Fruit fly (Drosophila melanogaster) whole organism, embryonic: ENCODE data around the gene CG43401.
A peak's percentile ranks its signal among the peaks of the same experiment; 100 is the strongest.

Experiments used
- Antp ChIP-seq: fragments of 200-800 bp; sonication (Bioruptor generic); optimal IDR thresholded peaks from 3 replicates; lab custom pipeline; 2016; ENCODE audit warnings: missing biosample characterization, missing genetic modification characterization
- Atf-2 ChIP-seq: fragments of 200-800 bp; sonication (Bioruptor generic); optimal IDR thresholded peaks from 2 replicates; lab custom pipeline; 2016; ENCODE audit warnings: missing biosample characterization, missing genetic modification characterization
- B-H1 ChIP-seq: fragments of 200-800 bp; sonication (Bioruptor generic); IDR thresholded peaks from 3 replicates; pipeline ENCODE4 v1.3.6; 2022; ENCODE audit warnings: missing biosample characterization, missing genetic modification characterization
- B-H2 ChIP-seq: fragments of 200-800 bp; sonication (Bioruptor generic); optimal IDR thresholded peaks from 2 replicates; lab custom pipeline; 2018; ENCODE audit warnings: missing biosample characterization, mild to moderate bottlenecking, missing genetic modification characterization
- CG11560 ChIP-seq: fragments of 200-800 bp; sonication (Bioruptor generic); IDR thresholded peaks from 3 replicates; pipeline ENCODE4 v1.3.6; 2022; ENCODE audit warnings: missing biosample characterization, missing genetic modification characterization
- CG12071 ChIP-seq: fragments of 200-800 bp; sonication (Bioruptor generic); optimal IDR thresholded peaks from 3 replicates; lab custom pipeline; 2018; ENCODE audit warnings: missing biosample characterization, mild to moderate bottlenecking, missing genetic modification characterization
- CG12769 ChIP-seq: fragments of 200-800 bp; sonication (Bioruptor generic); optimal IDR thresholded peaks from 2 replicates; lab custom pipeline; 2019; ENCODE audit warnings: missing biosample characterization, mild to moderate bottlenecking, missing genetic modification characterization, moderate library complexity
- CG13894 ChIP-seq: fragments of 200-800 bp; sonication (Bioruptor generic); optimal IDR thresholded peaks from 3 replicates; lab custom pipeline; 2018; ENCODE audit warnings: missing biosample characterization, mild to moderate bottlenecking, missing genetic modification characterization, moderate library complexity
- CG14014 ChIP-seq: fragments of 200-800 bp; sonication (Bioruptor generic); IDR thresholded peaks from 2 replicates; pipeline ENCODE4 v1.3.6; 2022; ENCODE audit warnings: missing biosample characterization, missing genetic modification characterization
- CG15696 ChIP-seq: fragments of 200-800 bp; sonication (Bioruptor generic); optimal IDR thresholded peaks from 2 replicates; lab custom pipeline; 2019; ENCODE audit warnings: missing biosample characterization, mild to moderate bottlenecking, missing genetic modification characterization, moderate library complexity
- CG16779 ChIP-seq: fragments of 200-800 bp; sonication (Bioruptor generic); IDR thresholded peaks from 2 replicates; pipeline ENCODE4 v1.3.6; 2022; ENCODE audit warnings: missing biosample characterization, missing genetic modification characterization
- CG16863 ChIP-seq: fragments of 200-800 bp; sonication (Bioruptor generic); optimal IDR thresholded peaks from 3 replicates; lab custom pipeline; 2016; ENCODE audit warnings: missing biosample characterization, missing genetic modification characterization
- CG17385 ChIP-seq: fragments of 200-800 bp; sonication (Bioruptor generic); optimal IDR thresholded peaks from 3 replicates; lab custom pipeline; 2018; ENCODE audit warnings: missing biosample characterization, mild to moderate bottlenecking, missing genetic modification characterization
- CG17829 ChIP-seq: fragments of 200-800 bp; optimal IDR thresholded peaks from 2 replicates; lab custom pipeline; 2019; ENCODE audit warnings: missing biosample characterization, mild to moderate bottlenecking, missing genetic modification characterization, moderate library complexity
- CG18262 ChIP-seq: fragments of 200-800 bp; optimal IDR thresholded peaks from 3 replicates; lab custom pipeline; 2019; ENCODE audit warnings: missing biosample characterization, mild to moderate bottlenecking, missing genetic modification characterization, moderate library complexity
- CG1832 ChIP-seq: fragments of 200-800 bp; sonication (Bioruptor generic); optimal IDR thresholded peaks from 2 replicates; lab custom pipeline; 2017; ENCODE audit warnings: missing biosample characterization, mild to moderate bottlenecking, missing genetic modification characterization, inconsistent platforms
- CG2889 ChIP-seq: fragments of 200-800 bp; sonication (Bioruptor generic); IDR thresholded peaks from 3 replicates; pipeline ENCODE4 v1.3.6; 2022; ENCODE audit warnings: missing biosample characterization, missing genetic modification characterization
- CG31224 ChIP-seq: fragments of 200-800 bp; sonication (Bioruptor generic); IDR thresholded peaks from 2 replicates; pipeline ENCODE4 v1.3.6; 2022; ENCODE audit warnings: missing biosample characterization, missing genetic modification characterization
- CG3163 ChIP-seq: fragments of 200-800 bp; sonication (Bioruptor generic); optimal IDR thresholded peaks from 3 replicates; lab custom pipeline; 2016; ENCODE audit warnings: missing biosample characterization, missing genetic modification characterization
- CG3281 ChIP-seq: fragments of 200-800 bp; sonication (Bioruptor generic); optimal IDR thresholded peaks from 3 replicates; lab custom pipeline; 2017; ENCODE audit warnings: missing biosample characterization, mild to moderate bottlenecking, missing genetic modification characterization
- CG5245 ChIP-seq: fragments of 200-800 bp; sonication (Bioruptor generic); optimal IDR thresholded peaks from 3 replicates; lab custom pipeline; 2016; ENCODE audit warnings: missing biosample characterization, missing genetic modification characterization
- CG6791 ChIP-seq: fragments of 200-800 bp; sonication (Bioruptor generic); IDR thresholded peaks from 3 replicates; pipeline ENCODE4 v1.3.6; 2022; ENCODE audit warnings: missing biosample characterization, missing genetic modification characterization; ENCODE audit not compliant: partially characterized antibody
- CG9876 ChIP-seq: fragments of 200-800 bp; sonication (Bioruptor generic); optimal IDR thresholded peaks from 2 replicates; lab custom pipeline; 2016; ENCODE audit warnings: missing biosample characterization, missing genetic modification characterization
- Dip3 ChIP-seq: fragments of 200-800 bp; sonication (Bioruptor generic); optimal IDR thresholded peaks from 3 replicates; lab custom pipeline; 2016; ENCODE audit warnings: missing biosample characterization, missing genetic modification characterization
- Elba2 ChIP-seq: fragments of 200-800 bp; sonication (Bioruptor generic); optimal IDR thresholded peaks from 3 replicates; lab custom pipeline; 2016; ENCODE audit warnings: missing biosample characterization, missing genetic modification characterization
- Hr3 ChIP-seq: fragments of 200-800 bp; sonication (Bioruptor generic); optimal IDR thresholded peaks from 3 replicates; lab custom pipeline; 2016; ENCODE audit warnings: missing biosample characterization, missing genetic modification characterization
- MTF-1 ChIP-seq: fragments of 200-800 bp; sonication (Bioruptor generic); optimal IDR thresholded peaks from 2 replicates; lab custom pipeline; 2018; ENCODE audit warnings: missing biosample characterization, mild to moderate bottlenecking, missing genetic modification characterization, borderline replicate concordance
- Mes4 ChIP-seq: fragments of 200-800 bp; sonication (Bioruptor generic); optimal IDR thresholded peaks from 2 replicates; lab custom pipeline; 2016; ENCODE audit warnings: missing biosample characterization, missing genetic modification characterization
- NK7.1 ChIP-seq: fragments of 200-800 bp; sonication (Bioruptor generic); optimal IDR thresholded peaks from 3 replicates; lab custom pipeline; 2016; ENCODE audit warnings: missing biosample characterization, missing genetic modification characterization
- Neu2 ChIP-seq: fragments of 200-800 bp; sonication (Bioruptor generic); optimal IDR thresholded peaks from 3 replicates; lab custom pipeline; 2016; ENCODE audit warnings: missing biosample characterization, missing genetic modification characterization, borderline replicate concordance
- TFAM ChIP-seq: fragments of 200-800 bp; sonication (Bioruptor generic); optimal IDR thresholded peaks from 2 replicates; lab custom pipeline; 2017; ENCODE audit warnings: missing biosample characterization, missing genetic modification characterization, inconsistent platforms
- Tbp ChIP-seq: fragments of >200 bp; optimal IDR thresholded peaks from 2 replicates; lab custom pipeline; 2018; ENCODE audit warnings: missing biosample characterization, missing genetic modification characterization
- al ChIP-seq: fragments of 200-800 bp; sonication (Bioruptor generic); IDR thresholded peaks from 2 replicates; pipeline ENCODE4 v1.3.6; 2022; ENCODE audit warnings: missing biosample characterization, missing genetic modification characterization
- amos ChIP-seq: fragments of 200-800 bp; sonication (Bioruptor generic); IDR thresholded peaks from 2 replicates; pipeline ENCODE4 v1.3.6; 2022; ENCODE audit warnings: missing biosample characterization, missing genetic modification characterization; ENCODE audit not compliant: partially characterized antibody
- ase ChIP-seq: fragments of 200-800 bp; sonication (Bioruptor generic); IDR thresholded peaks from 3 replicates; pipeline ENCODE4 v1.3.6; 2022; ENCODE audit warnings: missing biosample characterization, missing genetic modification characterization
- bigmax ChIP-seq: fragments of 200-800 bp; sonication (Bioruptor generic); optimal IDR thresholded peaks from 2 replicates; lab custom pipeline; 2018; ENCODE audit warnings: missing biosample characterization, mild to moderate bottlenecking, missing genetic modification characterization
- br ChIP-seq: fragments of >200 bp; optimal IDR thresholded peaks from 2 replicates; lab custom pipeline; 2017
- cas ChIP-seq: fragments of 200-800 bp; sonication (Bioruptor generic); IDR thresholded peaks from 2 replicates; pipeline ENCODE4 v1.3.6; 2022; ENCODE audit warnings: missing biosample characterization, missing genetic modification characterization
- croc ChIP-seq: fragments of 200-800 bp; sonication (Bioruptor generic); conservative IDR thresholded peaks from 3 replicates; pipeline ENCODE4 v1.3.6; 2022; ENCODE audit warnings: missing biosample characterization, missing genetic modification characterization
- esg ChIP-seq: fragments of 200-800 bp; sonication (Bioruptor generic); conservative IDR thresholded peaks from 2 replicates; pipeline ENCODE4 v1.3.6; 2022; ENCODE audit warnings: missing biosample characterization, missing genetic modification characterization
- gcm ChIP-seq: fragments of 200-800 bp; sonication (Bioruptor generic); optimal IDR thresholded peaks from 2 replicates; lab custom pipeline; 2019; ENCODE audit warnings: missing biosample characterization, mild to moderate bottlenecking, missing genetic modification characterization, moderate library complexity
- gfzf ChIP-seq: fragments of 200-800 bp; sonication (Bioruptor generic); optimal IDR thresholded peaks from 2 replicates; lab custom pipeline; 2016; ENCODE audit warnings: missing biosample characterization, mild to moderate bottlenecking, missing genetic modification characterization, moderate library complexity
- h ChIP-seq: fragments of >200 bp; optimal IDR thresholded peaks from 2 replicates; lab custom pipeline; 2017
- jumu ChIP-seq: fragments of 200-800 bp; sonication (Bioruptor generic); optimal IDR thresholded peaks from 3 replicates; lab custom pipeline; 2016; ENCODE audit warnings: missing biosample characterization, missing genetic modification characterization
- mld ChIP-seq: fragments of 200-800 bp; sonication (Bioruptor generic); IDR thresholded peaks from 3 replicates; pipeline ENCODE4 v1.3.6; 2022; ENCODE audit warnings: missing biosample characterization, missing genetic modification characterization; ENCODE audit not compliant: partially characterized antibody
- nerfin-2 ChIP-seq: fragments of 200-800 bp; sonication (Bioruptor generic); IDR thresholded peaks from 2 replicates; pipeline ENCODE4 v1.3.6; 2022; ENCODE audit warnings: missing biosample characterization, missing genetic modification characterization; ENCODE audit not compliant: partially characterized antibody
- odd ChIP-seq: fragments of 200-800 bp; sonication (Bioruptor generic); optimal IDR thresholded peaks from 2 replicates; lab custom pipeline; 2017; ENCODE audit warnings: missing biosample characterization, mild to moderate bottlenecking, missing genetic modification characterization
- otp ChIP-seq: fragments of 200-800 bp; sonication (Bioruptor generic); IDR thresholded peaks from 3 replicates; pipeline ENCODE4, ENCODE4 v1.3.6; 2022; ENCODE audit warnings: missing biosample characterization, missing genetic modification characterization
- sna ChIP-seq: fragments of 200-800 bp; sonication (Bioruptor generic); IDR thresholded peaks from 2 replicates; pipeline ENCODE4 v1.3.6; 2022; ENCODE audit warnings: missing biosample characterization, missing genetic modification characterization; ENCODE audit not compliant: partially characterized antibody
- sr ChIP-seq: fragments of 200-800 bp; sonication (Bioruptor generic); IDR thresholded peaks from 3 replicates; pipeline ENCODE4 v1.3.6; 2022; ENCODE audit warnings: missing biosample characterization, missing genetic modification characterization
- tll ChIP-seq, 2 experiments: fragments of 200-800 bp in 1 of 2; fragments of >200 bp in 1 of 2; sonication (Bioruptor generic) in 1 of 2; optimal IDR thresholded peaks; 2 replicates each; lab custom pipeline; 2017 to 2019; ENCODE audit warnings: missing biosample characterization in 2 of 2, missing genetic modification characterization in 2 of 2, mild to moderate bottlenecking in 1 of 2, moderate library complexity in 1 of 2
- zen ChIP-seq: fragments of 200-800 bp; sonication (Bioruptor generic); optimal IDR thresholded peaks from 3 replicates; lab custom pipeline; 2018; ENCODE audit warnings: missing biosample characterization, mild to moderate bottlenecking, missing genetic modification characterization, moderate library complexity

The CG43401 gene

DNA sequence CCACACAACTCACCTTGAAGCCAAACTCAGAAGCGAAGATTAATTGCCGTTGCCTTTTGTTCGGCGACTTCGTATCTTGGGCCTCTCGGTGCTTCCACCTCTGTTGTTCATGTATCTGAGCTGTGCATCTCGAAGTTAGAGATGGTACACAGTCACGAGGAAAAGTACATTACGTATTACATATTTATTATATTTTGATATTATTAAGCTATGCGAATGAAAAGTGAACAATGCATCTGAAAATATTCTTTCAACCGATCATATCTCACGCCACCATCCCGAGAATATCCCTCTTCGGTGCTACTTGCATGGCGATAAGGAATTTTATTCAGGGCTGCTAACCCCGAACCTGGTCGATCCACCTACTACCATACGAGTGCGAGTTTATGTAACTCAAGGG, 16.8 kb downstream of the CG43401 start (continued):
- TF ChIP-seq nerfin-2 (GFP tag; lab: Robert Waterston, UW) (no peak), NK7.1 (GFP tag; lab: Kevin White, UChicago) (no peak), CG5245 (no peak), zen (tag; lab: Kevin White, UChicago) (peak; percentile 12), CG3281 (GFP tag; lab: Kevin White, UChicago) (no peak), Antp (no peak), Neu2 (GFP tag; lab: Kevin White, UChicago) (no peak), CG17385 (GFP tag; lab: Kevin White, UChicago) (no peak), odd (GFP tag; lab: Kevin White, UChicago) (no peak), TFAM (no peak), CG15696 (tag; lab: Kevin White, UChicago) (peak; percentile 54), cas (GFP tag; lab: Robert Waterston, UW) (no peak), Atf-2 (GFP tag; lab: Kevin White, UChicago) (no peak), B-H2 (GFP tag; lab: Kevin White, UChicago) (no peak), CG2889 (GFP tag; lab: Robert Waterston, UW) (no peak), CG3163 (GFP tag; lab: Kevin White, UChicago) (no peak), CG12071 (GFP tag; lab: Kevin White, UChicago) (no peak), ase (GFP tag; lab: Robert Waterston, UW) (no peak), amos (GFP tag; lab: Robert Waterston, UW) (peak; percentile 31; the same call in 1 of the 2 replicates), Elba2 (GFP tag; lab: Kevin White, UChicago) (no peak), Mes4 (no peak), CG11560 (tag; lab: Robert Waterston, UW) (no peak), gfzf (GFP tag; lab: Kevin White, UChicago) (no peak), CG6791 (GFP tag; lab: Robert Waterston, UW) (no peak), CG9876 (GFP tag; lab: Kevin White, UChicago) (no peak), jumu (GFP tag; lab: Kevin White, UChicago) (no peak), B-H1 (GFP tag; lab: Robert Waterston, UW) (no peak), MTF-1 (GFP tag; lab: Kevin White, UChicago) (no peak), CG12769 (tag; lab: Kevin White, UChicago) (no peak), h (lab: Kevin White, UChicago) (no peak), CG16863 (no peak), croc (GFP tag; lab: Robert Waterston, UW) (no peak), CG14014 (GFP tag; lab: Robert Waterston, UW) (no peak), CG18262 (tag; lab: Kevin White, UChicago) (peak; percentile 63), CG13894 (tag; lab: Kevin White, UChicago) (no peak), mld (GFP tag; lab: Robert Waterston, UW) (no peak), CG17829 (tag; lab: Kevin White, UChicago) (peak; percentile 60), br (no peak), tll (GFP tag; optimal IDR thresholded peaks at IDR 0.05; lab: Kevin White, UChicago) (no peak), sr (no peak), bigmax (no peak), CG16779 (no peak), al (GFP tag; lab: Robert Waterston, UW) (no peak), CG31224 (GFP tag; lab: Robert Waterston, UW) (no peak), otp (GFP tag; lab: Robert Waterston, UW) (no peak), Dip3 (GFP tag; lab: Kevin White, UChicago) (no peak), Tbp (GFP tag; lab: Kevin White, UChicago) (no peak), esg (GFP tag; lab: Robert Waterston, UW) (no peak), sna (GFP tag; lab: Robert Waterston, UW) (peak; percentile 24; the same call in 1 of the 2 replicates), Hr3 (GFP tag; lab: Kevin White, UChicago) (no peak), gcm (GFP tag; lab: Kevin White, UChicago) (peak; percentile 10), CG1832 (no peak)
